Fruit fly (Drosophila melanogaster) whole organism, embryonic: Measurements from ENCODE around the gene CG43894.
A peak's percentile ranks its signal among the peaks of the same experiment; 100 is the strongest.

Source experiments
- BEAF-32 ChIP-seq: fragments of 200-800 bp; sonication (Bioruptor generic); optimal IDR thresholded peaks from 3 replicates; lab custom pipeline; 2017; ENCODE audit warnings: missing biosample characterization, missing genetic modification characterization, mild to moderate bottlenecking, moderate library complexity, missing genetic modification reagents
- Bgb ChIP-seq: fragments of 200-800 bp; sonication (Bioruptor generic); IDR thresholded peaks from 2 replicates; pipeline ENCODE4 v1.3.6; 2022; ENCODE audit warnings: missing biosample characterization, missing genetic modification characterization; ENCODE audit not compliant: partially characterized antibody
- CG11093 ChIP-seq: fragments of 200-800 bp; sonication (Bioruptor generic); IDR thresholded peaks from 3 replicates; pipeline ENCODE4 v1.3.6; 2022; ENCODE audit warnings: missing biosample characterization, missing genetic modification characterization
- CG11398 ChIP-seq: fragments of 200-800 bp; sonication (Bioruptor generic); optimal IDR thresholded peaks from 2 replicates; lab custom pipeline; 2016; ENCODE audit warnings: missing biosample characterization, missing genetic modification characterization
- CG11560 ChIP-seq: fragments of 200-800 bp; sonication (Bioruptor generic); IDR thresholded peaks from 3 replicates; pipeline ENCODE4 v1.3.6; 2022; ENCODE audit warnings: missing biosample characterization, missing genetic modification characterization
- CG11696 ChIP-seq: fragments of 200-800 bp; sonication (Bioruptor generic); IDR thresholded peaks from 2 replicates; pipeline ENCODE4 v1.3.6; 2022; ENCODE audit warnings: missing biosample characterization, missing genetic modification characterization
- CG16863 ChIP-seq: fragments of 200-800 bp; sonication (Bioruptor generic); optimal IDR thresholded peaks from 3 replicates; lab custom pipeline; 2016; ENCODE audit warnings: missing biosample characterization, missing genetic modification characterization
- CG17186 ChIP-seq: fragments of 200-800 bp; sonication (Bioruptor generic); optimal IDR thresholded peaks from 3 replicates; lab custom pipeline; 2017; ENCODE audit warnings: missing biosample characterization, missing genetic modification reagents, missing genetic modification characterization
- CG31388 ChIP-seq: fragments of 200-800 bp; sonication (Bioruptor generic); optimal IDR thresholded peaks from 2 replicates; lab custom pipeline; 2016; ENCODE audit warnings: missing biosample characterization, missing genetic modification characterization
- CG33557 ChIP-seq: fragments of 200-800 bp; sonication (Bioruptor generic); optimal IDR thresholded peaks from 2 replicates; lab custom pipeline; 2019; ENCODE audit warnings: missing biosample characterization, mild to moderate bottlenecking, missing genetic modification characterization, moderate library complexity
- CG34224 ChIP-seq: fragments of 200-800 bp; sonication (Bioruptor generic); IDR thresholded peaks from 3 replicates; pipeline ENCODE4 v1.3.6; 2022; ENCODE audit warnings: missing biosample characterization, missing genetic modification characterization; ENCODE audit not compliant: partially characterized antibody
- CG4360 ChIP-seq: fragments of 200-800 bp; sonication (Bioruptor generic); IDR thresholded peaks from 2 replicates; pipeline ENCODE4 v1.3.6; 2022; ENCODE audit warnings: missing biosample characterization, missing genetic modification characterization
- CG7271 ChIP-seq: fragments of 200-800 bp; sonication (Bioruptor generic); optimal IDR thresholded peaks from 2 replicates; lab custom pipeline; 2018; ENCODE audit warnings: missing biosample characterization, mild to moderate bottlenecking, missing genetic modification characterization, moderate library complexity
- CG7963 ChIP-seq: fragments of 200-800 bp; sonication (Bioruptor generic); IDR thresholded peaks from 3 replicates; pipeline ENCODE4 v1.3.6; 2022; ENCODE audit warnings: missing biosample characterization, missing genetic modification characterization; ENCODE audit not compliant: partially characterized antibody
- Ets65A ChIP-seq: fragments of 200-800 bp; sonication (Bioruptor generic); peaks from one replicate; lab custom pipeline; 2016; ENCODE audit warnings: missing biosample characterization, missing genetic modification characterization
- HmgZ ChIP-seq: fragments of 200-800 bp; sonication (Bioruptor generic); optimal IDR thresholded peaks from 2 replicates; lab custom pipeline; 2018; ENCODE audit warnings: missing biosample characterization, mild to moderate bottlenecking, missing genetic modification characterization
- Hmx ChIP-seq: fragments of 200-800 bp; sonication (Bioruptor generic); optimal IDR thresholded peaks from 2 replicates; lab custom pipeline; 2016; ENCODE audit warnings: missing biosample characterization, missing genetic modification characterization
- Hr78 ChIP-seq, 2 experiments: fragments of 200-800 bp in 1 of 2; fragments of >200 bp in 1 of 2; sonication (Bioruptor generic) in 1 of 2; optimal IDR thresholded peaks; 2 replicates each; lab custom pipeline; 2017 to 2019; ENCODE audit warnings: missing biosample characterization in 2 of 2, missing genetic modification characterization in 2 of 2, mild to moderate bottlenecking in 1 of 2, moderate library complexity in 1 of 2
- MESR4 ChIP-seq: fragments of 200-800 bp; sonication (Bioruptor generic); optimal IDR thresholded peaks from 2 replicates; lab custom pipeline; 2018; ENCODE audit warnings: missing biosample characterization, mild to moderate bottlenecking, missing genetic modification characterization, moderate library complexity
- Mad ChIP-seq: fragments of 200-800 bp; sonication (Bioruptor generic); optimal IDR thresholded peaks from 2 replicates; lab custom pipeline; 2016; ENCODE audit warnings: missing biosample characterization, missing genetic modification characterization
- Ravus ChIP-seq: fragments of 200-800 bp; sonication (Bioruptor generic); IDR thresholded peaks from 2 replicates; pipeline ENCODE4 v1.3.6; 2022; ENCODE audit warnings: missing biosample characterization, missing genetic modification characterization
- Side ChIP-seq: fragments of 200-800 bp; sonication (Bioruptor generic); optimal IDR thresholded peaks from 2 replicates; lab custom pipeline; 2016; ENCODE audit warnings: missing biosample characterization, missing genetic modification characterization
- Trl ChIP-seq, 3 experiments: fragments of >200 bp in 2 of 3; fragments of 200-800 bp in 1 of 3; sonication (Bioruptor generic) in 1 of 3; optimal IDR thresholded peaks; 2 replicates in 1 of 3; 3 replicates in 2 of 3; lab custom pipeline; 2016 to 2017; ENCODE audit warnings: missing biosample characterization in 1 of 3, missing genetic modification characterization in 1 of 3
- Vsx1 ChIP-seq: fragments of 200-800 bp; sonication (Bioruptor generic); optimal IDR thresholded peaks from 2 replicates; lab custom pipeline; 2017; ENCODE audit warnings: missing biosample characterization, mild to moderate bottlenecking, missing genetic modification characterization, missing genetic modification reagents
- ac ChIP-seq: fragments of 200-800 bp; sonication (Bioruptor generic); optimal IDR thresholded peaks from 3 replicates; lab custom pipeline; 2017; ENCODE audit warnings: missing biosample characterization, mild to moderate bottlenecking, missing genetic modification characterization
- br ChIP-seq: fragments of >200 bp; optimal IDR thresholded peaks from 2 replicates; lab custom pipeline; 2017
- dati ChIP-seq: fragments of 200-800 bp; sonication (Bioruptor generic); IDR thresholded peaks from 2 replicates; pipeline ENCODE4 v1.3.6; 2022; ENCODE audit warnings: missing biosample characterization, missing genetic modification characterization
- disco-r ChIP-seq: fragments of 200-800 bp; sonication (Bioruptor generic); optimal IDR thresholded peaks from 2 replicates; lab custom pipeline; 2016; ENCODE audit warnings: missing biosample characterization, missing genetic modification characterization
- dm ChIP-seq: fragments of 200-800 bp; sonication (Bioruptor generic); optimal IDR thresholded peaks from 3 replicates; lab custom pipeline; 2016; ENCODE audit warnings: missing biosample characterization, missing genetic modification characterization
- eyg ChIP-seq: fragments of 200-800 bp; sonication (Bioruptor generic); optimal IDR thresholded peaks from 3 replicates; lab custom pipeline; 2016; ENCODE audit warnings: missing biosample characterization, missing genetic modification characterization
- fd3F ChIP-seq: fragments of 200-800 bp; sonication (Bioruptor generic); optimal IDR thresholded peaks from 2 replicates; lab custom pipeline; 2018; ENCODE audit warnings: missing biosample characterization, mild to moderate bottlenecking, missing genetic modification characterization, moderate library complexity
- ham ChIP-seq: fragments of 200-800 bp; sonication (Bioruptor generic); IDR thresholded peaks from 2 replicates; pipeline ENCODE4 v1.3.6; 2022; ENCODE audit warnings: missing biosample characterization, missing genetic modification characterization
- hth ChIP-seq: fragments of >200 bp; optimal IDR thresholded peaks from 2 replicates; lab custom pipeline; 2017; ENCODE audit warnings: inconsistent platforms
- insv ChIP-seq, 2 experiments: fragments of 200-800 bp; sonication (Bioruptor generic); optimal IDR thresholded peaks; 3 replicates each; lab custom pipeline; 2016 to 2018; ENCODE audit warnings: missing biosample characterization in 2 of 2, missing genetic modification characterization in 2 of 2
- jing ChIP-seq: fragments of 200-800 bp; sonication (Bioruptor generic); optimal IDR thresholded peaks from 2 replicates; lab custom pipeline; 2018; ENCODE audit warnings: missing biosample characterization, mild to moderate bottlenecking, missing genetic modification characterization
- kay ChIP-seq: fragments of 200-800 bp; sonication (Bioruptor generic); optimal IDR thresholded peaks from 2 replicates; lab custom pipeline; 2016; ENCODE audit warnings: missing biosample characterization, missing genetic modification characterization
- kni ChIP-seq: fragments of 200-800 bp; sonication (Bioruptor generic); optimal IDR thresholded peaks from 3 replicates; lab custom pipeline; 2017; ENCODE audit warnings: mild to moderate bottlenecking, missing biosample characterization, missing genetic modification reagents, missing genetic modification characterization
- lab ChIP-seq: fragments of 200-800 bp; sonication (Bioruptor generic); optimal IDR thresholded peaks from 3 replicates; lab custom pipeline; 2017; ENCODE audit warnings: missing biosample characterization, missing genetic modification characterization, mild to moderate bottlenecking, moderate library complexity, missing genetic modification reagents
- maf-S ChIP-seq: fragments of 200-800 bp; sonication (Bioruptor generic); optimal IDR thresholded peaks from 2 replicates; lab custom pipeline; 2016; ENCODE audit warnings: missing biosample characterization, missing genetic modification characterization
- nom ChIP-seq: fragments of 200-800 bp; sonication (Bioruptor generic); optimal IDR thresholded peaks from 2 replicates; lab custom pipeline; 2017; ENCODE audit warnings: missing biosample characterization, missing genetic modification characterization, mild to moderate bottlenecking, moderate library complexity, missing genetic modification reagents
- onecut ChIP-seq: fragments of 200-800 bp; sonication (Bioruptor generic); IDR thresholded peaks from 2 replicates; pipeline ENCODE4 v1.3.6; 2022; ENCODE audit warnings: missing biosample characterization, missing genetic modification characterization
- psq ChIP-seq: fragments of 200-800 bp; sonication (Bioruptor generic); optimal IDR thresholded peaks from 2 replicates; lab custom pipeline; 2017; ENCODE audit warnings: missing biosample characterization, missing genetic modification characterization
- repo ChIP-seq: fragments of 200-800 bp; sonication (Bioruptor generic); optimal IDR thresholded peaks from 2 replicates; lab custom pipeline; 2016; ENCODE audit warnings: missing biosample characterization, missing genetic modification characterization
- sc ChIP-seq, 3 experiments: fragments of >200 bp in 2 of 3; fragments of 200-800 bp in 1 of 3; sonication (Bioruptor generic) in 1 of 3; optimal IDR thresholded peaks; 2 replicates in 2 of 3; 3 replicates in 1 of 3; lab custom pipeline; 2017; ENCODE audit warnings: mild to moderate bottlenecking in 1 of 3, missing biosample characterization in 1 of 3, missing genetic modification characterization in 1 of 3, missing genetic modification reagents in 1 of 3
- sens ChIP-seq: fragments of 200-800 bp; sonication (Bioruptor generic); peaks from one replicate; lab custom pipeline; 2016; ENCODE audit warnings: missing biosample characterization, missing genetic modification characterization
- sima ChIP-seq: fragments of 200-800 bp; sonication (Bioruptor generic); optimal IDR thresholded peaks from 2 replicates; lab custom pipeline; 2016; ENCODE audit warnings: missing biosample characterization, missing genetic modification characterization
- sqz ChIP-seq: fragments of 200-800 bp; sonication (Bioruptor generic); optimal IDR thresholded peaks from 3 replicates; lab custom pipeline; 2018; ENCODE audit warnings: missing biosample characterization, mild to moderate bottlenecking, missing genetic modification characterization
- tgo ChIP-seq: fragments of 200-800 bp; sonication (Bioruptor generic); IDR thresholded peaks from 3 replicates; pipeline ENCODE4 v1.3.6; 2022; ENCODE audit warnings: missing biosample characterization, missing genetic modification characterization
- trh ChIP-seq: fragments of 200-800 bp; sonication (Bioruptor generic); optimal IDR thresholded peaks from 2 replicates; lab custom pipeline; 2016; ENCODE audit warnings: missing biosample characterization, missing genetic modification characterization
- wdn ChIP-seq: fragments of 200-800 bp; sonication (Bioruptor generic); IDR thresholded peaks from 2 replicates; pipeline ENCODE4 v1.3.6; 2022; ENCODE audit warnings: missing biosample characterization, missing genetic modification characterization
- zen ChIP-seq: fragments of 200-800 bp; sonication (Bioruptor generic); optimal IDR thresholded peaks from 3 replicates; lab custom pipeline; 2018; ENCODE audit warnings: missing biosample characterization, mild to moderate bottlenecking, missing genetic modification characterization, moderate library complexity

The CG43894 gene

dm6 chr3L:12849867-12850301, 39.7 kb upstream of the CG43894 start, which contains the start of the genes CG10948 and Wbp2 (continued):
- TF ChIP-seq trh (GFP tag; lab: Kevin White, UChicago): no peak
- TF ChIP-seq ham (GFP tag; lab: Robert Waterston, UW): no peak
- no peak for TF ChIP-seq fd3F (GFP tag; lab: Kevin White, UChicago)
- no peak for TF ChIP-seq insv (GFP tag; optimal IDR thresholded peaks at IDR 0.05; lab: Kevin White, UChicago)
- no peak for TF ChIP-seq CG31388 (GFP tag; lab: Kevin White, UChicago)
- peak; percentile 9 for TF ChIP-seq dm (GFP tag; lab: Kevin White, UChicago)
- TF ChIP-seq psq: peak; percentile 54
- TF ChIP-seq disco-r (GFP tag; lab: Kevin White, UChicago): no peak
- peak; percentile 14 for TF ChIP-seq Ets65A (GFP tag; lab: Kevin White, UChicago)
- TF ChIP-seq tgo (GFP tag; lab: Robert Waterston, UW): no peak
- TF ChIP-seq CG34224 (GFP tag; lab: Robert Waterston, UW): peak; percentile 49
- no peak for TF ChIP-seq Ravus (GFP tag; lab: Robert Waterston, UW)
- TF ChIP-seq maf-S: no peak
- no peak for TF ChIP-seq eyg (GFP tag; lab: Kevin White, UChicago)
- no peak for TF ChIP-seq dati (GFP tag; lab: Robert Waterston, UW)
- peak; percentile 100 for TF ChIP-seq kay (GFP tag; lab: Kevin White, UChicago)
- peak; percentile 60 for TF ChIP-seq Bgb (GFP tag; lab: Robert Waterston, UW)
- no peak for TF ChIP-seq CG11398 (GFP tag; lab: Kevin White, UChicago)
- TF ChIP-seq jing (GFP tag; lab: Kevin White, UChicago): no peak
- TF ChIP-seq Side: no peak
- no peak for TF ChIP-seq sima
- TF ChIP-seq lab (GFP tag; lab: Kevin White, UChicago): no peak
- TF ChIP-seq CG11560 (tag; lab: Robert Waterston, UW): no peak
- TF ChIP-seq CG4360: no peak
- TF ChIP-seq Trl (optimal IDR thresholded peaks at IDR 0.05; lab: Kevin White, UChicago): no peak
- TF ChIP-seq Trl (GFP tag; optimal IDR thresholded peaks at IDR 0.05; lab: Kevin White, UChicago): no peak
- TF ChIP-seq sqz (GFP tag; lab: Kevin White, UChicago): peak; percentile 99
- no peak for TF ChIP-seq CG11093 (GFP tag; lab: Robert Waterston, UW)
- TF ChIP-seq CG17186 (GFP tag; lab: Kevin White, UChicago): no peak
- TF ChIP-seq Hmx (GFP tag; lab: Kevin White, UChicago): no peak
- peak; percentile 97 for TF ChIP-seq zen (tag; lab: Kevin White, UChicago)
- no peak for TF ChIP-seq sc (optimal IDR thresholded peaks at IDR 0.05; lab: Kevin White, UChicago)
- no peak for TF ChIP-seq sc (GFP tag; optimal IDR thresholded peaks at IDR 0.05; lab: Kevin White, UChicago)
- TF ChIP-seq Hr78 (GFP tag; optimal IDR thresholded peaks at IDR 0.05; lab: Kevin White, UChicago): no peak
- no peak for TF ChIP-seq onecut
- TF ChIP-seq CG16863: no peak
- peak; percentile 88 for TF ChIP-seq sens (GFP tag; lab: Kevin White, UChicago)
- TF ChIP-seq repo (GFP tag; lab: Kevin White, UChicago): no peak
- no peak for TF ChIP-seq nom
- TF ChIP-seq CG7963 (GFP tag; lab: Robert Waterston, UW): 0 out of 3 replicates have a peak, but pooled peaks have one; percentile 32
- TF ChIP-seq kni (GFP tag; lab: Kevin White, UChicago): no peak
- TF ChIP-seq ac (GFP tag; lab: Kevin White, UChicago): no peak
- no peak for TF ChIP-seq CG11696
- peak; percentile 84 for TF ChIP-seq MESR4 (GFP tag; lab: Kevin White, UChicago)
- no peak for TF ChIP-seq wdn (GFP tag; lab: Robert Waterston, UW)
- TF ChIP-seq BEAF-32 (GFP tag; lab: Kevin White, UChicago): peak; percentile 72
- no peak for TF ChIP-seq Mad
- no peak for TF ChIP-seq hth (lab: Kevin White, UChicago)
- peak; percentile 9 for TF ChIP-seq HmgZ (tag; lab: Kevin White, UChicago)
- no peak for TF ChIP-seq CG33557 (GFP tag; lab: Kevin White, UChicago)
- no peak for TF ChIP-seq CG7271
- no peak for TF ChIP-seq br (lab: Kevin White, UChicago)
- TF ChIP-seq Vsx1 (GFP tag; lab: Kevin White, UChicago): peak; percentile 73
